Worm (Caenorhabditis elegans) whole organism, young adult: Measurements from ENCODE around the gene htrl-1.

Source experiments
- B0035.1 ChIP-seq: sonication (generic microtip); optimal IDR thresholded peaks from 2 replicates; lab custom pipeline; 2016; ENCODE audit warnings: missing genetic modification characterization, mild to moderate bottlenecking, missing compliant biosample characterization, missing genotype, missing genetic modification reagents
- B0336.3 ChIP-seq: fragments of 200-800 bp; sonication (Bioruptor generic); IDR thresholded peaks from 2 replicates; pipeline ENCODE4 v1.3.6; 2022; ENCODE audit warnings: missing genetic modification characterization, missing compliant biosample characterization
- F57A8.1 ChIP-seq: fragments of 200-800 bp; sonication (Bioruptor generic); optimal IDR thresholded peaks from 2 replicates; lab custom pipeline; 2018; ENCODE audit warnings: mild to moderate bottlenecking, missing genetic modification characterization, moderate library complexity, missing compliant biosample characterization
- F57C9.4 ChIP-seq: sonication (generic microtip); optimal IDR thresholded peaks from 2 replicates; lab custom pipeline; 2017; ENCODE audit warnings: mild to moderate bottlenecking, missing genetic modification characterization, missing compliant biosample characterization
- Y53F4B.3 ChIP-seq: fragments of 200-800 bp; sonication (Bioruptor generic); IDR thresholded peaks from 2 replicates; pipeline ENCODE4 v1.3.6; 2022; ENCODE audit warnings: missing genetic modification reagents, missing genetic modification characterization, missing compliant biosample characterization
- ZK185.1 ChIP-seq: sonication (generic microtip); optimal IDR thresholded peaks from 2 replicates; lab custom pipeline; 2016; ENCODE audit warnings: mild to moderate bottlenecking, missing genetic modification characterization, missing compliant biosample characterization; ENCODE audit not compliant: poor library complexity, severe bottlenecking
- aptf-2 ChIP-seq: fragments of 200-800 bp; sonication (Bioruptor generic); conservative IDR thresholded peaks from 2 replicates; pipeline ENCODE4 v1.3.6; 2022; ENCODE audit warnings: missing genetic modification reagents, missing genetic modification characterization, missing compliant biosample characterization
- aptf-3 ChIP-seq: fragments of 200-800 bp; sonication (Bioruptor generic); IDR thresholded peaks from 2 replicates; pipeline ENCODE4 v1.3.6; 2022; ENCODE audit warnings: missing genetic modification characterization, missing compliant biosample characterization
- bed-2 ChIP-seq: fragments of 200-800 bp; sonication (Bioruptor generic); IDR thresholded peaks from 2 replicates; pipeline ENCODE4 v1.3.6; 2022; ENCODE audit warnings: missing genetic modification reagents, missing genetic modification characterization, missing compliant biosample characterization
- ceh-27 ChIP-seq: fragments of 200-800 bp; sonication (Bioruptor generic); optimal IDR thresholded peaks from 2 replicates; lab custom pipeline; 2018; ENCODE audit warnings: mild to moderate bottlenecking, missing genetic modification characterization, moderate library complexity, missing compliant biosample characterization
- die-1 ChIP-seq: sonication (generic microtip); optimal IDR thresholded peaks from 2 replicates; lab custom pipeline; 2016; ENCODE audit warnings: missing genotype, mild to moderate bottlenecking, missing genetic modification characterization, missing compliant biosample characterization
- dox-1 ChIP-seq: fragments of 200-800 bp; sonication (Bioruptor generic); IDR thresholded peaks from 2 replicates; pipeline ENCODE4 v1.3.6; 2022; ENCODE audit warnings: missing genetic modification reagents, missing genetic modification characterization, missing compliant biosample characterization
- egrh-3 ChIP-seq: fragments of 200-800 bp; sonication (Bioruptor generic); IDR thresholded peaks from 2 replicates; pipeline ENCODE4 v1.3.6; 2022; ENCODE audit warnings: missing genetic modification reagents, missing genetic modification characterization, missing compliant biosample characterization
- fkh-3 ChIP-seq: sonication (generic microtip); optimal IDR thresholded peaks from 2 replicates; lab custom pipeline; 2016; ENCODE audit warnings: mild to moderate bottlenecking, missing genetic modification characterization, missing compliant biosample characterization
- lag-1 ChIP-seq: fragments of 200-800 bp; sonication (Bioruptor generic); IDR thresholded peaks from 2 replicates; pipeline ENCODE4 v1.3.6; 2022; ENCODE audit warnings: missing genetic modification reagents, missing genetic modification characterization, missing compliant biosample characterization
- lin-54 ChIP-seq: fragments of 200-800 bp; sonication (Bioruptor generic); optimal IDR thresholded peaks from 2 replicates; lab custom pipeline; 2018; ENCODE audit warnings: mild to moderate bottlenecking, missing genetic modification characterization, missing compliant biosample characterization
- lir-1 ChIP-seq: fragments of 200-800 bp; sonication (Bioruptor generic); conservative IDR thresholded peaks from 2 replicates; pipeline ENCODE4 v1.3.6; 2022; ENCODE audit warnings: missing genetic modification reagents, missing genetic modification characterization, missing compliant biosample characterization
- lsy-27 ChIP-seq: sonication (generic microtip); optimal IDR thresholded peaks from 2 replicates; lab custom pipeline; 2017; ENCODE audit warnings: missing genetic modification characterization, mild to moderate bottlenecking, missing compliant biosample characterization, antibody characterized with exemption, missing genotype, borderline replicate concordance; ENCODE audit not compliant: insufficient read depth
- madf-3 ChIP-seq: fragments of 200-800 bp; sonication (Bioruptor generic); IDR thresholded peaks from 2 replicates; pipeline ENCODE4 v1.3.6; 2022; ENCODE audit warnings: missing genetic modification reagents, missing genetic modification characterization, missing compliant biosample characterization
- nfyb-1 ChIP-seq: fragments of 200-800 bp; sonication (Bioruptor generic); IDR thresholded peaks from 2 replicates; pipeline ENCODE4 v1.3.6; 2022; ENCODE audit warnings: missing genetic modification reagents, missing genetic modification characterization, missing compliant biosample characterization
- nhr-120 ChIP-seq: fragments of 200-800 bp; sonication (Bioruptor generic); IDR thresholded peaks from 2 replicates; pipeline ENCODE4 v1.3.6; 2022; ENCODE audit warnings: missing genetic modification characterization, missing compliant biosample characterization
- nhr-179 ChIP-seq: sonication (generic microtip); optimal IDR thresholded peaks from 2 replicates; lab custom pipeline; 2016; ENCODE audit warnings: mild to moderate bottlenecking, missing genetic modification characterization, missing compliant biosample characterization
- nhr-90 ChIP-seq: sonication (generic microtip); optimal IDR thresholded peaks from 2 replicates; lab custom pipeline; 2016; ENCODE audit warnings: missing genotype, mild to moderate bottlenecking, missing genetic modification characterization, missing compliant biosample characterization
- pbrm-1 ChIP-seq: fragments of 200-800 bp; sonication (Bioruptor generic); IDR thresholded peaks from 2 replicates; pipeline ENCODE4 v1.3.6; 2022; ENCODE audit warnings: missing genetic modification reagents, missing genetic modification characterization, missing compliant biosample characterization
- snpc-3.4 ChIP-seq: sonication (generic microtip); optimal IDR thresholded peaks from 2 replicates; lab custom pipeline; 2017; ENCODE audit warnings: missing genetic modification characterization, mild to moderate bottlenecking, missing compliant biosample characterization, antibody characterized with exemption, moderate library complexity, missing genotype, missing genetic modification reagents
- snpc-4 ChIP-seq, 5 experiments: fragments of 150-350 bp in 1 of 5; sonication (generic microtip) in 4 of 5; optimal IDR thresholded peaks; 2 replicates each; lab custom pipeline; 2014 to 2018; ENCODE audit warnings: missing genetic modification characterization in 5 of 5, missing biosample characterization in 3 of 5, antibody characterized with exemption in 2 of 5, mild to moderate bottlenecking in 2 of 5, missing compliant biosample characterization in 2 of 5, missing genotype in 2 of 5, moderate library complexity in 2 of 5, missing genetic modification reagents in 1 of 5
- sptf-2 ChIP-seq: fragments of 200-800 bp; sonication (Bioruptor generic); optimal IDR thresholded peaks from 2 replicates; lab custom pipeline; 2018; ENCODE audit warnings: mild to moderate bottlenecking, missing genetic modification characterization, missing compliant biosample characterization
- unc-62 ChIP-seq: fragments of 150-350 bp; optimal IDR thresholded peaks from 2 replicates; lab custom pipeline; 2014; ENCODE audit warnings: missing biosample characterization, missing genetic modification reagents, missing genetic modification characterization
- xnd-1 ChIP-seq: sonication (generic microtip); optimal IDR thresholded peaks from 2 replicates; lab custom pipeline; 2016; ENCODE audit warnings: missing genotype, missing genetic modification reagents, missing genetic modification characterization, missing compliant biosample characterization
- zfh-2 ChIP-seq: fragments of 200-800 bp; sonication (Bioruptor generic); conservative IDR thresholded peaks from 2 replicates; pipeline ENCODE4 v1.3.6; 2022; ENCODE audit warnings: missing genetic modification reagents, missing genetic modification characterization, missing compliant biosample characterization

The htrl-1 gene

ce11 chrV:11462963-11463453, 33.2 kb downstream of the htrl-1 start, which contains the start of gene zipt-16 (continued):
- TF ChIP-seq F57A8.1 (GFP tag; lab: Kevin White, UChicago), result no peak
- no peak for TF ChIP-seq nfyb-1 (GFP tag; lab: Robert Waterston, UW)
- TF ChIP-seq pbrm-1 (GFP tag; lab: Robert Waterston, UW), result no peak

- TF ChIP-seq die-1 (tag; lab: Kevin White, UChicago) (no peak), nhr-179 (tag; lab: Kevin White, UChicago) (no peak), lsy-27 (no peak), B0035.1 (tag; lab: Kevin White, UChicago) (no peak), F57C9.4 (tag; lab: Kevin White, UChicago) (no peak), ZK185.1 (tag; lab: Kevin White, UChicago) (no peak)
Observed at ce11 chrV:11459255-11459654, 36.9 kb downstream of the htrl-1 start, which contains the start of gene T11F9.1. TSS of gene T11F9.1 (plus strand) at chrV:11459555.

DNA sequence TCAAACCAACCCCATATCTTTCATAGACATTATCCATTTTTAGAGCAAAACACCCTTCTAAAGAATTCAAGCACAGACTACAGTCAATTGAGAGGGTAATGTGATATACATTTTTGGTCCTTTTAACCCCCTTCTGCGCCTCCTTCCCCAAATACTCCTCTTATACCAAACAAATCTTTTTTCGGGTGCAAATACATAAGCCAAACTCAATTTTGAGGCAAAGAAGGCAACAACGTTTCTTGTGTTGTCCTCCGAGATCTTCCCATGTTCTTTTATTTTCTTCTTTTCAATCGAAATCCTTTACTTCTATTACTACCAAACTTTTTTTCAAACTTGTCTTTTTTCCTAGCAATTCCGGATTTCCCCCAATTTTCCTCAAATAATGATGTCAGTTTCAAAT, 41.3 kb downstream of the htrl-1 start:
- TF ChIP-seq madf-3, result no peak
- TF ChIP-seq bed-2 (GFP tag; lab: Robert Waterston, UW), result no peak
- no peak for TF ChIP-seq B0336.3

DNA sequence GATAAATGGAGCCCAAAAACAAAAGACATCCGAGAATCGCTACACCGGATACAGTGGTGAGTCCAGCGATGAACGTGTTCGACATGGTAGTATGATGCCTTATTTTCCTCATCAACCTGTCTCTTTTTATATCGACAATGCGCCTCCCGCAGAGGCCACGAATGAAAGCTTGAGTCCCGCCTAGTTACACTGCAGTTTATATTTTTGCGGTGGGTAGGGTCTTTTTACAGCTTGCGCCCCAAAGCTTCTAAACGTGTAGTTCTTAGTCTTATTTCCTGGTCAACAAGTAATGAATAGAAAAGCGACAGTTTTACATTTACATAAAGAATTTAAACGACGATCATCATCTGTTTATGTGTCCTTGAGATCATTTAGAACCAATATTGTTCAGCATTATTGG, 45.9 kb downstream of the htrl-1 start, which contains the start of gene col-156:
Gene col-156 (minus strand): TSS at position 101 of the 400 bp plus-strand sequence.
- TF ChIP-seq bed-2 (GFP tag; lab: Robert Waterston, UW) (no peak), unc-62 (GFP tag; lab: Kevin White, UChicago) (no peak), nhr-120 (no peak), aptf-3 (GFP tag; lab: Robert Waterston, UW) (no peak), lag-1 (GFP tag; lab: Robert Waterston, UW) (no peak), fkh-3 (tag; lab: Kevin White, UChicago) (no peak), sptf-2 (no peak), lin-54 (GFP tag; lab: Kevin White, UChicago) (no peak), nhr-90 (tag; lab: Kevin White, UChicago) (no peak), ceh-27 (no peak), Y53F4B.3 (GFP tag; lab: Robert Waterston, UW) (no peak)

DNA sequence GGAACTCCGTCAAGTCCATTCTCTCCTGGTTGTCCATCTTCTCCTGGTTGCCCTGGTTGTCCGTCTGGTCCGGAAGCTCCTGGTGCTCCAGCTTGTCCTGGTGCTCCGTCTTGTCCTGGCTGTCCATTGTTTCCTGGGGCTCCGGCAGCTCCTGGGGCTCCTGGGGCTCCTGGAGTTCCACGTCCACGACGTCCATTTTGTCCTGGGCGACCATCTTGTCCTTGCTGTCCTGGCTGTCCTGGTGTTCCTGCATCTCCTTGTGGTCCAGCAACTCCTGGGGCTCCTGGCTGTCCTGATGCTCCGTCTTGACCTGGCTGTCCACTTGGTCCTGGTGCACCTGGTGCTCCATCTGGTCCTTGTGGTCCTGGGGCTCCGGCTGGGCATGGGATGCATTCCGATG, 46.8 kb downstream of the htrl-1 start:
- TF ChIP-seq egrh-3 (GFP tag; lab: Robert Waterston, UW), result peak; percentile 81
- peak; percentile 93 for TF ChIP-seq zfh-2 (GFP tag; lab: Robert Waterston, UW)
- no peak for TF ChIP-seq snpc-4 (GFP tag; optimal IDR thresholded peaks at IDR 0.05; lab: Kevin White, UChicago)
- TF ChIP-seq snpc-4 (tag; optimal IDR thresholded peaks at IDR 0.05; lab: Kevin White, UChicago), result no peak

DNA sequence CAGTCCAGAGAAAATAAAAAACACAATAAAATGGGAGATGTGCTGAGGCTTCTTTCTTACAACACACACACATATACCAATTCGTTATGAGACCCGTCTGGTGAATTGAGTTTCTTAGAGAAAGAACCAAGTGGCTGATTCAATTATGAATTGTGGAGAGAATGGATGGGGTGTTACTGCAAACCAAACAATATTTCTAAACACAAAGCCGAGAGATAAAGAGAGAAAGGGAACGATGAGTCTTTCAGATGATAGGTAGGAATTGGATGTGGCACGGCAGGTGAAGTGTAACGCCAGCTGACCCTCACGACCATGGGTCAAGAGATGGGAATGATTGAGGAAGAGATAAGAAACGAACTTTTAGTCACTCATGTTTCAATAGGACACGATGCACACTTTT, 49.9 kb downstream of the htrl-1 start, which contains the start of gene mig-17:
Gene mig-17 (plus strand): TSS at position 389 of the 400 bp plus-strand sequence.
- TF ChIP-seq aptf-2 (GFP tag; lab: Robert Waterston, UW) (no peak), xnd-1 (tag; lab: Kevin White, UChicago) (no peak), snpc-3.4 (no peak), dox-1 (no peak), madf-3 (no peak), lir-1 (GFP tag; lab: Robert Waterston, UW) (no peak)
- TF ChIP-seq, all 124 proteins: peak for 0
